Fruit fly (Drosophila melanogaster) whole organism, embryonic: ENCODE measurements around the gene CG6136.
A peak's percentile ranks its signal among the peaks of the same experiment; 100 is the strongest.

Source experiments
- Ada2b ChIP-seq: fragments of 200-800 bp; sonication (Bioruptor generic); IDR thresholded peaks from 2 replicates; pipeline ENCODE4 v1.3.6; 2022; ENCODE audit warnings: missing biosample characterization, missing genetic modification characterization
- BEAF-32 ChIP-seq: fragments of 200-800 bp; sonication (Bioruptor generic); optimal IDR thresholded peaks from 3 replicates; lab custom pipeline; 2017; ENCODE audit warnings: missing biosample characterization, missing genetic modification characterization, mild to moderate bottlenecking, moderate library complexity, missing genetic modification reagents
- C15 ChIP-seq: fragments of 200-800 bp; sonication (Bioruptor generic); IDR thresholded peaks from 3 replicates; pipeline ENCODE4 v1.3.6; 2022; ENCODE audit warnings: missing biosample characterization, missing genetic modification characterization
- CG10565 ChIP-seq: fragments of 200-800 bp; sonication (Bioruptor generic); optimal IDR thresholded peaks from 3 replicates; lab custom pipeline; 2016; ENCODE audit warnings: missing biosample characterization, mild to moderate bottlenecking, missing genetic modification characterization
- CG10959 ChIP-seq: fragments of 200-800 bp; sonication (Bioruptor generic); IDR thresholded peaks from 2 replicates; pipeline ENCODE4 v1.3.6; 2022; ENCODE audit warnings: missing biosample characterization, missing genetic modification characterization
- CG11093 ChIP-seq: fragments of 200-800 bp; sonication (Bioruptor generic); IDR thresholded peaks from 3 replicates; pipeline ENCODE4 v1.3.6; 2022; ENCODE audit warnings: missing biosample characterization, missing genetic modification characterization
- CG11456 ChIP-seq: fragments of 200-800 bp; sonication (Bioruptor generic); IDR thresholded peaks from 3 replicates; pipeline ENCODE4 v1.3.6; 2022; ENCODE audit warnings: missing biosample characterization, missing genetic modification characterization
- CG11504 ChIP-seq: fragments of 200-800 bp; sonication (Bioruptor generic); optimal IDR thresholded peaks from 3 replicates; lab custom pipeline; 2019; ENCODE audit warnings: missing biosample characterization, mild to moderate bottlenecking, missing genetic modification characterization, moderate library complexity
- CG13624 ChIP-seq: fragments of 200-800 bp; sonication (Bioruptor generic); optimal IDR thresholded peaks from 2 replicates; lab custom pipeline; 2016; ENCODE audit warnings: missing biosample characterization, missing genetic modification characterization
- CG14710 ChIP-seq: fragments of 200-800 bp; sonication (Bioruptor generic); optimal IDR thresholded peaks from 3 replicates; lab custom pipeline; 2019; ENCODE audit warnings: missing biosample characterization, mild to moderate bottlenecking, missing genetic modification characterization, moderate library complexity
- CG15269 ChIP-seq: fragments of 200-800 bp; sonication (Bioruptor generic); optimal IDR thresholded peaks from 2 replicates; lab custom pipeline; 2018; ENCODE audit warnings: missing biosample characterization, mild to moderate bottlenecking, missing genetic modification characterization, moderate library complexity
- CG15514 ChIP-seq: fragments of 200-800 bp; sonication (Bioruptor generic); optimal IDR thresholded peaks from 3 replicates; lab custom pipeline; 2017; ENCODE audit warnings: missing biosample characterization, missing genetic modification characterization, mild to moderate bottlenecking, moderate library complexity, missing genetic modification reagents
- CG1647 ChIP-seq: fragments of 200-800 bp; sonication (Bioruptor generic); optimal IDR thresholded peaks from 3 replicates; lab custom pipeline; 2016; ENCODE audit warnings: missing biosample characterization, missing genetic modification characterization
- CG17385 ChIP-seq: fragments of 200-800 bp; sonication (Bioruptor generic); optimal IDR thresholded peaks from 3 replicates; lab custom pipeline; 2018; ENCODE audit warnings: missing biosample characterization, mild to moderate bottlenecking, missing genetic modification characterization
- CG17568 ChIP-seq: fragments of 200-800 bp; sonication (Bioruptor generic); optimal IDR thresholded peaks from 2 replicates; lab custom pipeline; 2018; ENCODE audit warnings: missing biosample characterization, mild to moderate bottlenecking, missing genetic modification characterization, moderate library complexity
- CG17612 ChIP-seq: fragments of 200-800 bp; sonication (Bioruptor generic); IDR thresholded peaks from 2 replicates; pipeline ENCODE4 v1.3.6; 2022; ENCODE audit warnings: missing biosample characterization, missing genetic modification characterization
- CG30020 ChIP-seq: fragments of 200-800 bp; optimal IDR thresholded peaks from 2 replicates; lab custom pipeline; 2019; ENCODE audit warnings: missing biosample characterization, mild to moderate bottlenecking, missing genetic modification characterization, moderate library complexity
- CG32532 ChIP-seq: fragments of 200-800 bp; sonication (Bioruptor generic); IDR thresholded peaks from 2 replicates; pipeline ENCODE4 v1.3.6; 2022; ENCODE audit warnings: missing biosample characterization, missing genetic modification characterization
- CG33557 ChIP-seq: fragments of 200-800 bp; sonication (Bioruptor generic); optimal IDR thresholded peaks from 2 replicates; lab custom pipeline; 2019; ENCODE audit warnings: missing biosample characterization, mild to moderate bottlenecking, missing genetic modification characterization, moderate library complexity
- CG6765 ChIP-seq: fragments of 200-800 bp; sonication (Bioruptor generic); optimal IDR thresholded peaks from 3 replicates; lab custom pipeline; 2017; ENCODE audit warnings: missing biosample characterization, mild to moderate bottlenecking, missing genetic modification characterization
- CG8359 ChIP-seq: fragments of 200-800 bp; sonication (Bioruptor generic); optimal IDR thresholded peaks from 2 replicates; lab custom pipeline; 2017; ENCODE audit warnings: missing biosample characterization, mild to moderate bottlenecking, missing genetic modification characterization, borderline replicate concordance
- Dfd ChIP-seq, 2 experiments: fragments of >200 bp; optimal IDR thresholded peaks; 2 replicates each; lab custom pipeline; 2017; ENCODE audit warnings: missing biosample characterization in 2 of 2, missing genetic modification characterization in 2 of 2
- Dref ChIP-seq: fragments of 200-800 bp; sonication (Bioruptor generic); IDR thresholded peaks from 2 replicates; pipeline ENCODE4 v1.3.6; 2022; ENCODE audit warnings: missing biosample characterization, missing genetic modification characterization
- Drgx ChIP-seq: fragments of 200-800 bp; sonication (Bioruptor generic); IDR thresholded peaks from 2 replicates; pipeline ENCODE4 v1.3.6; 2022; ENCODE audit warnings: missing biosample characterization, missing genetic modification characterization
- E2f1 ChIP-seq: fragments of 200-800 bp; sonication (Bioruptor generic); IDR thresholded peaks from 2 replicates; pipeline ENCODE4 v1.3.6; 2022; ENCODE audit warnings: missing biosample characterization, missing genetic modification characterization
- Gsc ChIP-seq: fragments of 200-800 bp; sonication (Bioruptor generic); IDR thresholded peaks from 2 replicates; pipeline ENCODE4 v1.3.6; 2022; ENCODE audit warnings: missing biosample characterization, missing genetic modification characterization
- HLH54F ChIP-seq: fragments of 200-800 bp; sonication (Bioruptor generic); optimal IDR thresholded peaks from 3 replicates; lab custom pipeline; 2016; ENCODE audit warnings: missing biosample characterization, missing genetic modification characterization
- HLHmδ ChIP-seq: fragments of 200-800 bp; sonication (Bioruptor generic); optimal IDR thresholded peaks from 2 replicates; lab custom pipeline; 2018; ENCODE audit warnings: missing biosample characterization, mild to moderate bottlenecking, missing genetic modification characterization, moderate library complexity
- Hmr ChIP-seq: fragments of 200-800 bp; sonication (Bioruptor generic); optimal IDR thresholded peaks from 3 replicates; lab custom pipeline; 2017; ENCODE audit warnings: mild to moderate bottlenecking, missing biosample characterization, missing genetic modification reagents, missing genetic modification characterization
- Kr ChIP-seq: fragments of 200-800 bp; sonication (Bioruptor generic); optimal IDR thresholded peaks from 2 replicates; lab custom pipeline; 2017; ENCODE audit warnings: missing biosample characterization, mild to moderate bottlenecking, missing genetic modification characterization
- NC2α ChIP-seq: fragments of 200-800 bp; sonication (Bioruptor generic); optimal IDR thresholded peaks from 2 replicates; lab custom pipeline; 2016; ENCODE audit warnings: missing biosample characterization, missing genetic modification characterization
- NfI ChIP-seq: fragments of 200-800 bp; sonication (Bioruptor generic); optimal IDR thresholded peaks from 3 replicates; lab custom pipeline; 2018; ENCODE audit warnings: missing biosample characterization, mild to moderate bottlenecking, missing genetic modification characterization, moderate library complexity
- Poxn ChIP-seq: fragments of 200-800 bp; sonication (Bioruptor generic); IDR thresholded peaks from 2 replicates; pipeline ENCODE4 v1.3.6; 2022; ENCODE audit warnings: missing biosample characterization, missing genetic modification characterization
- Sox100B ChIP-seq: fragments of 200-800 bp; sonication (Bioruptor generic); optimal IDR thresholded peaks from 3 replicates; lab custom pipeline; 2018; ENCODE audit warnings: missing biosample characterization, mild to moderate bottlenecking, missing genetic modification characterization
- Spps ChIP-seq: fragments of 200-800 bp; sonication (Bioruptor generic); optimal IDR thresholded peaks from 2 replicates; lab custom pipeline; 2018; ENCODE audit warnings: missing biosample characterization, mild to moderate bottlenecking, missing genetic modification characterization
- Xbp1 ChIP-seq: fragments of 200-800 bp; sonication (Bioruptor generic); optimal IDR thresholded peaks from 3 replicates; lab custom pipeline; 2016; ENCODE audit warnings: missing biosample characterization, mild to moderate bottlenecking, missing genetic modification characterization
- ac ChIP-seq: fragments of 200-800 bp; sonication (Bioruptor generic); optimal IDR thresholded peaks from 3 replicates; lab custom pipeline; 2017; ENCODE audit warnings: missing biosample characterization, mild to moderate bottlenecking, missing genetic modification characterization
- amos ChIP-seq: fragments of 200-800 bp; sonication (Bioruptor generic); IDR thresholded peaks from 2 replicates; pipeline ENCODE4 v1.3.6; 2022; ENCODE audit warnings: missing biosample characterization, missing genetic modification characterization; ENCODE audit not compliant: partially characterized antibody
- az2 ChIP-seq: fragments of 200-800 bp; sonication (Bioruptor generic); optimal IDR thresholded peaks from 3 replicates; lab custom pipeline; 2016; ENCODE audit warnings: missing biosample characterization, missing genetic modification characterization
- bbx ChIP-seq: fragments of 200-800 bp; sonication (Bioruptor generic); IDR thresholded peaks from 2 replicates; pipeline ENCODE4 v1.3.6; 2022; ENCODE audit warnings: missing biosample characterization, missing genetic modification characterization; ENCODE audit not compliant: partially characterized antibody
- br ChIP-seq: fragments of >200 bp; optimal IDR thresholded peaks from 2 replicates; lab custom pipeline; 2017
- cg ChIP-seq: fragments of 200-800 bp; sonication (Bioruptor generic); optimal IDR thresholded peaks from 3 replicates; lab custom pipeline; 2019; ENCODE audit warnings: missing biosample characterization, mild to moderate bottlenecking, missing genetic modification characterization, moderate library complexity
- dimm ChIP-seq: fragments of 200-800 bp; sonication (Bioruptor generic); IDR thresholded peaks from 2 replicates; pipeline ENCODE4 v1.3.6; 2022; ENCODE audit warnings: missing biosample characterization, missing genetic modification characterization
- dysf ChIP-seq: fragments of 200-800 bp; sonication (Bioruptor generic); IDR thresholded peaks from 3 replicates; pipeline ENCODE4 v1.3.6; 2022; ENCODE audit warnings: missing biosample characterization, missing genetic modification characterization
- grn ChIP-seq: fragments of 200-800 bp; sonication (Bioruptor generic); optimal IDR thresholded peaks from 3 replicates; lab custom pipeline; 2017; ENCODE audit warnings: missing biosample characterization, missing genetic modification characterization
- gt ChIP-seq: fragments of 200-800 bp; sonication (Bioruptor generic); IDR thresholded peaks from 2 replicates; pipeline ENCODE4 v1.3.6; 2022; ENCODE audit warnings: missing biosample characterization, missing genetic modification characterization
- hb ChIP-seq: fragments of 200-800 bp; sonication (Bioruptor generic); IDR thresholded peaks from 3 replicates; pipeline ENCODE4 v1.3.6; 2022; ENCODE audit warnings: missing biosample characterization, missing genetic modification characterization; ENCODE audit not compliant: partially characterized antibody
- pb ChIP-seq: fragments of 200-800 bp; sonication (Bioruptor generic); optimal IDR thresholded peaks from 3 replicates; lab custom pipeline; 2016; ENCODE audit warnings: missing biosample characterization, missing genetic modification characterization
- run ChIP-seq: fragments of 200-800 bp; sonication (Bioruptor generic); optimal IDR thresholded peaks from 3 replicates; lab custom pipeline; 2018; ENCODE audit warnings: missing biosample characterization, mild to moderate bottlenecking, missing genetic modification characterization
- slbo ChIP-seq: fragments of 200-800 bp; sonication (Bioruptor generic); IDR thresholded peaks from 2 replicates; pipeline ENCODE4 v1.3.6; 2022; ENCODE audit warnings: missing biosample characterization, missing genetic modification characterization
- stc ChIP-seq: fragments of 200-800 bp; sonication (Bioruptor generic); IDR thresholded peaks from 2 replicates; pipeline ENCODE4 v1.3.6; 2022; ENCODE audit warnings: missing biosample characterization, missing genetic modification characterization
- tx ChIP-seq: fragments of 200-800 bp; sonication (Bioruptor generic); optimal IDR thresholded peaks from 2 replicates; lab custom pipeline; 2016; ENCODE audit warnings: missing biosample characterization, missing genetic modification characterization

Gene CG6136

dm6 chr3R:15350993-15351426, 21.0 kb downstream of the CG6136 start, which contains the start of the genes Trs33 and Tmtc4 (continued):
- no peak for TF ChIP-seq grn (GFP tag; lab: Kevin White, UChicago)
- TF ChIP-seq HLH54F: no peak
- peak; percentile 61 for TF ChIP-seq CG15514 (GFP tag; lab: Kevin White, UChicago)
- no peak for TF ChIP-seq CG10565 (GFP tag; lab: Kevin White, UChicago)
- TF ChIP-seq NC2α (GFP tag; lab: Kevin White, UChicago): no peak
- TF ChIP-seq Sox100B (GFP tag; lab: Kevin White, UChicago): no peak
- no peak for TF ChIP-seq Dfd (GFP tag; optimal IDR thresholded peaks at IDR 0.05; lab: Kevin White, UChicago)
- TF ChIP-seq CG10959: no peak
- peak; percentile 35; the same call in 1 of the 2 replicates for TF ChIP-seq Ada2b (GFP tag; lab: Robert Waterston, UW)
- no peak for TF ChIP-seq C15
- TF ChIP-seq E2f1 (GFP tag; lab: Robert Waterston, UW): no peak
- TF ChIP-seq CG1647 (GFP tag; lab: Kevin White, UChicago): no peak
- TF ChIP-seq ac (GFP tag; lab: Kevin White, UChicago): no peak
- TF ChIP-seq amos (GFP tag; lab: Robert Waterston, UW): no peak
- no peak for TF ChIP-seq Drgx (GFP tag; lab: Robert Waterston, UW)
- TF ChIP-seq CG8359: no peak
- peak; percentile 3 for TF ChIP-seq NfI (GFP tag; lab: Kevin White, UChicago)
- no peak for TF ChIP-seq tx
- no peak for TF ChIP-seq cg (GFP tag; lab: Kevin White, UChicago)
- TF ChIP-seq CG13624 (GFP tag; lab: Kevin White, UChicago): no peak
- no peak for TF ChIP-seq Dref (GFP tag; lab: Robert Waterston, UW)
- peak; percentile 19; the same call in 1 of the 2 replicates for TF ChIP-seq CG32532 (GFP tag; lab: Robert Waterston, UW)
- no peak for TF ChIP-seq Spps
- no peak for TF ChIP-seq gt (GFP tag; lab: Robert Waterston, UW)
- TF ChIP-seq Gsc (GFP tag; lab: Robert Waterston, UW): no peak
- peak; percentile 18 for TF ChIP-seq run (tag; lab: Kevin White, UChicago)
- peak; percentile 44 for TF ChIP-seq CG17385
- TF ChIP-seq Xbp1: peak; percentile 27
- no peak for TF ChIP-seq dysf
- no peak for TF ChIP-seq CG6765
- no peak for TF ChIP-seq hb
- no peak for TF ChIP-seq CG17568 (GFP tag; lab: Kevin White, UChicago)
- no peak for TF ChIP-seq Kr (GFP tag; lab: Kevin White, UChicago)
- peak; percentile 16; the same call in 1 of the 2 replicates for TF ChIP-seq bbx
- no peak for TF ChIP-seq CG11093 (GFP tag; lab: Robert Waterston, UW)
- TF ChIP-seq CG11504: no peak
- TF ChIP-seq CG15269: peak; percentile 59
- no peak for TF ChIP-seq Poxn (GFP tag; lab: Robert Waterston, UW)
- peak; percentile 62 for TF ChIP-seq CG14710 (tag; lab: Kevin White, UChicago)
- TF ChIP-seq slbo (GFP tag; lab: Robert Waterston, UW): no peak; the same call in 1 of the 2 replicates
- no peak for TF ChIP-seq stc (GFP tag; lab: Robert Waterston, UW)
- TF ChIP-seq CG30020 (tag; lab: Kevin White, UChicago): peak; percentile 44
- TF ChIP-seq CG33557 (GFP tag; lab: Kevin White, UChicago): peak; percentile 34
- TF ChIP-seq HLHmδ (GFP tag; lab: Kevin White, UChicago): no peak
- peak; percentile 22 for TF ChIP-seq az2
- no peak for TF ChIP-seq br (lab: Kevin White, UChicago)
- TF ChIP-seq CG11456 (GFP tag; lab: Robert Waterston, UW): no peak
- TF ChIP-seq CG17612 (GFP tag; lab: Robert Waterston, UW): no peak
- peak; percentile 30 for TF ChIP-seq Hmr (GFP tag; lab: Kevin White, UChicago)
- peak; percentile 25 for TF ChIP-seq BEAF-32
- no peak for TF ChIP-seq pb (GFP tag; lab: Kevin White, UChicago)
- TF ChIP-seq dimm (GFP tag; lab: Robert Waterston, UW): no peak
